Worm (Caenorhabditis elegans): ENCODE results near the gene F40F8.11.

- no peak for TF ChIP-seq mef-2 (tag; optimal IDR thresholded peaks at IDR 0.05)
- TF ChIP-seq tbx-2 (tag; optimal IDR thresholded peaks at IDR 0.05), result no peak
- TF ChIP-seq ama-1 (optimal IDR thresholded peaks at IDR 0.05), result no peak
- no peak for TF ChIP-seq ceh-82 (tag; optimal IDR thresholded peaks at IDR 0.05)
- no peak for TF ChIP-seq lin-35 (GFP tag; optimal IDR thresholded peaks at IDR 0.05)
- no peak for TF ChIP-seq mep-1 (tag; optimal IDR thresholded peaks at IDR 0.05)
- TF ChIP-seq nhr-76 (tag; optimal IDR thresholded peaks at IDR 0.05), result no peak
- no peak for TF ChIP-seq F16B12.6 (tag; optimal IDR thresholded peaks at IDR 0.05)
- no peak for TF ChIP-seq skn-1 (tag; optimal IDR thresholded peaks at IDR 0.05)
- no peak for TF ChIP-seq snpc-4 (tag; optimal IDR thresholded peaks at IDR 0.05)
Observed at ce11 chrII:11096233-11096632, 36.2 kb downstream of the F40F8.11 start, which contains the start of gene nbs-1.

Measured in whole organism, L1 larva.